Fruit fly (Drosophila melanogaster): ENCODE results near the gene abo.

- TF ChIP-seq Myc (optimal IDR thresholded peaks at IDR 0.05) (no peak), psq (optimal IDR thresholded peaks at IDR 0.05) (no peak), insv (optimal IDR thresholded peaks at IDR 0.05) (no peak), h (optimal IDR thresholded peaks at IDR 0.05) (no peak), ttk (optimal IDR thresholded peaks at IDR 0.05) (no peak), Sin3A (optimal IDR thresholded peaks at IDR 0.05) (no peak)
Measured at dm6 chr2L:11022804-11023203, 47.7 kb upstream of the abo start.
